Worm (Caenorhabditis elegans): Measurements from ENCODE around the gene C25H3.10.

ce11 chrII:5697338-5697737, 1.4 kb downstream of the C25H3.10 start:
- TF ChIP-seq nhr-11 (tag; optimal IDR thresholded peaks at IDR 0.05) (no peak), aly-2 (tag; optimal IDR thresholded peaks at IDR 0.05) (no peak), dpl-1 (GFP tag; optimal IDR thresholded peaks at IDR 0.05) (no peak), unc-30 (tag; optimal IDR thresholded peaks at IDR 0.05) (no peak), nhr-237 (tag; optimal IDR thresholded peaks at IDR 0.05) (no peak), mdl-1 (tag; optimal IDR thresholded peaks at IDR 0.05) (no peak), jun-1 (tag; optimal IDR thresholded peaks at IDR 0.05) (no peak), irx-1 (tag; optimal IDR thresholded peaks at IDR 0.05) (no peak), pqm-1 (tag; optimal IDR thresholded peaks at IDR 0.05) (no peak), egl-27 (tag; optimal IDR thresholded peaks at IDR 0.05) (no peak), lin-13 (GFP tag; optimal IDR thresholded peaks at IDR 0.05) (no peak), nhr-76 (tag; optimal IDR thresholded peaks at IDR 0.05) (no peak)

Data from whole organism, L1 larva.